Fruit fly (Drosophila melanogaster): Measurements from ENCODE around the gene Rad60.

DNA sequence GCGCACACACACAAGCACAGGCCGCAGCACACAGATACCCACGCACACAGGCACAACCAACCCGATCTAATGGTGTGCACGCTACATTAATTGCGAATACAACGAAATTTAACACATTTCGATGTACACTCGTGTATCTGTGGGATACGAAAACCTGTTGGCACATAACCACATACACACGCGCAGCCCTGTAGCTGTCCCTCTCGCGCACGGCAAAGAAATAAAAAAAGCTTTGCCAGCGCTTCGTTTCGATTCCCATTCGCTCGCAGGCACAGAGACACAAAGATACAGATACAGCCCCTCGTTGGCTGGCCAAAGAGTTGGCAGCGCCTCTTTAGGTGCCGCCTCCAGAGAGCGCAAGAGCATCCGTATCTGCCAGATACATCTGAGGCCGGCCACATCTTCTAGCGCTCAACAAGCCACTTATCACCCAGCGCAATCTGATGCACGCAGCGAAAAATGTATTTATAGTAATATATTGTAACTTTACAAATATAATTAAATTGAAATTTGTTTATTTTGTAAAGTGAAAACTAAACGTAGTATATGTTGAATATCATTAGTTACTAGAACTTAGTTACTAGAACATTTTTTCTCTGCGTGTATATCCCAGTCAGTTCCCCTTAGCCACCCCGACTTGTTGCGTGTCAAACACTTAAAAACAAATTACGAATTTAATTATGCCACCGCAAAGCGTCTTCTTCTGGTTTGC, 41.9 kb upstream of the Rad60 start:
- TF ChIP-seq CG12605 (GFP tag; IDR thresholded peaks at IDR 0.05) (peak; percentile 61), CG10348 (GFP tag; IDR thresholded peaks at IDR 0.05) (no peak), CG13204 (GFP tag; optimal IDR thresholded peaks at IDR 0.05) (peak; percentile 56), CG9948 (tag; optimal IDR thresholded peaks at IDR 0.05) (peak; percentile 57)
